Fruit fly (Drosophila melanogaster) whole organism, embryonic: Measurements from ENCODE around the gene CG15641.

ENCODE experiments used
- ATbp ChIP-seq: fragments of 200-800 bp; sonication (Bioruptor generic); optimal IDR thresholded peaks from 2 replicates; lab custom pipeline; 2017; ENCODE audit warnings: missing biosample characterization, mild to moderate bottlenecking, missing genetic modification characterization, missing genetic modification reagents
- Atf6 ChIP-seq: fragments of 200-800 bp; sonication (Bioruptor generic); IDR thresholded peaks from 2 replicates; pipeline ENCODE4 v1.3.6; 2022; ENCODE audit warnings: missing biosample characterization, missing genetic modification characterization
- CG10565 ChIP-seq: fragments of 200-800 bp; sonication (Bioruptor generic); optimal IDR thresholded peaks from 3 replicates; lab custom pipeline; 2016; ENCODE audit warnings: missing biosample characterization, mild to moderate bottlenecking, missing genetic modification characterization
- CG11247 ChIP-seq: fragments of 200-800 bp; sonication (Bioruptor generic); IDR thresholded peaks from 2 replicates; pipeline ENCODE4 v1.3.6; 2022; ENCODE audit warnings: missing biosample characterization, missing genetic modification characterization
- CG11456 ChIP-seq: fragments of 200-800 bp; sonication (Bioruptor generic); IDR thresholded peaks from 3 replicates; pipeline ENCODE4 v1.3.6; 2022; ENCODE audit warnings: missing biosample characterization, missing genetic modification characterization
- CG11723 ChIP-seq: fragments of 200-800 bp; sonication (Bioruptor generic); optimal IDR thresholded peaks from 2 replicates; lab custom pipeline; 2017; ENCODE audit warnings: missing biosample characterization, mild to moderate bottlenecking, missing genetic modification characterization
- CG12155 ChIP-seq: fragments of 200-800 bp; sonication (Bioruptor generic); optimal IDR thresholded peaks from 3 replicates; lab custom pipeline; 2016; ENCODE audit warnings: missing biosample characterization, missing genetic modification characterization
- CG12659 ChIP-seq: fragments of 200-800 bp; sonication (Bioruptor generic); optimal IDR thresholded peaks from 3 replicates; lab custom pipeline; 2017; ENCODE audit warnings: mild to moderate bottlenecking, missing biosample characterization, missing genetic modification reagents, missing genetic modification characterization
- CG12744 ChIP-seq: fragments of 200-800 bp; sonication (Bioruptor generic); optimal IDR thresholded peaks from 2 replicates; lab custom pipeline; 2016; ENCODE audit warnings: missing biosample characterization, missing genetic modification characterization
- CG12769 ChIP-seq: fragments of 200-800 bp; sonication (Bioruptor generic); optimal IDR thresholded peaks from 2 replicates; lab custom pipeline; 2019; ENCODE audit warnings: missing biosample characterization, mild to moderate bottlenecking, missing genetic modification characterization, moderate library complexity
- CG13123 ChIP-seq: fragments of 200-800 bp; sonication (Bioruptor generic); optimal IDR thresholded peaks from 2 replicates; lab custom pipeline; 2016; ENCODE audit warnings: missing biosample characterization, missing genetic modification characterization
- CG14667 ChIP-seq: fragments of 200-800 bp; sonication (Bioruptor generic); IDR thresholded peaks from 2 replicates; pipeline ENCODE4 v1.3.6; 2022; ENCODE audit warnings: missing biosample characterization, missing genetic modification characterization
- CG1602 ChIP-seq: fragments of 200-800 bp; sonication (Bioruptor generic); optimal IDR thresholded peaks from 3 replicates; lab custom pipeline; 2016; ENCODE audit warnings: missing biosample characterization, missing genetic modification characterization
- CG1603 ChIP-seq: fragments of 200-800 bp; sonication (Bioruptor generic); optimal IDR thresholded peaks from 2 replicates; lab custom pipeline; 2019; ENCODE audit warnings: missing biosample characterization, mild to moderate bottlenecking, missing genetic modification characterization, moderate library complexity
- CG2120 ChIP-seq: fragments of 200-800 bp; sonication (Bioruptor generic); optimal IDR thresholded peaks from 3 replicates; lab custom pipeline; 2016; ENCODE audit warnings: missing biosample characterization, missing genetic modification characterization
- CG2875 ChIP-seq: fragments of 200-800 bp; sonication (Bioruptor generic); optimal IDR thresholded peaks from 2 replicates; lab custom pipeline; 2017; ENCODE audit warnings: missing biosample characterization, mild to moderate bottlenecking, missing genetic modification characterization, missing genetic modification reagents
- CG2889 ChIP-seq: fragments of 200-800 bp; sonication (Bioruptor generic); IDR thresholded peaks from 3 replicates; pipeline ENCODE4 v1.3.6; 2022; ENCODE audit warnings: missing biosample characterization, missing genetic modification characterization
- CG31224 ChIP-seq: fragments of 200-800 bp; sonication (Bioruptor generic); IDR thresholded peaks from 2 replicates; pipeline ENCODE4 v1.3.6; 2022; ENCODE audit warnings: missing biosample characterization, missing genetic modification characterization
- CG32532 ChIP-seq: fragments of 200-800 bp; sonication (Bioruptor generic); IDR thresholded peaks from 2 replicates; pipeline ENCODE4 v1.3.6; 2022; ENCODE audit warnings: missing biosample characterization, missing genetic modification characterization
- CG32767 ChIP-seq: fragments of 200-800 bp; sonication (Bioruptor generic); IDR thresholded peaks from 2 replicates; pipeline ENCODE4 v1.3.6; 2022; ENCODE audit warnings: missing biosample characterization, missing genetic modification characterization
- CG3407 ChIP-seq: fragments of 200-800 bp; sonication (Bioruptor generic); optimal IDR thresholded peaks from 2 replicates; lab custom pipeline; 2018; ENCODE audit warnings: missing biosample characterization, mild to moderate bottlenecking, missing genetic modification characterization
- CG4617 ChIP-seq: fragments of 200-800 bp; sonication (Bioruptor generic); optimal IDR thresholded peaks from 3 replicates; lab custom pipeline; 2016; ENCODE audit warnings: missing biosample characterization, missing genetic modification characterization, borderline replicate concordance
- CG7357 ChIP-seq: fragments of 200-800 bp; sonication (Bioruptor generic); IDR thresholded peaks from 3 replicates; pipeline ENCODE4 v1.3.6; 2022; ENCODE audit warnings: missing biosample characterization, missing genetic modification characterization
- CG9932 ChIP-seq: fragments of 200-800 bp; sonication (Bioruptor generic); IDR thresholded peaks from 2 replicates; pipeline ENCODE4 v1.3.6; 2022; ENCODE audit warnings: missing biosample characterization, missing genetic modification characterization
- D19A ChIP-seq: fragments of 200-800 bp; optimal IDR thresholded peaks from 3 replicates; lab custom pipeline; 2019; ENCODE audit warnings: missing biosample characterization, mild to moderate bottlenecking, missing genetic modification characterization, moderate library complexity
- D19B ChIP-seq: fragments of 200-800 bp; sonication (Bioruptor generic); optimal IDR thresholded peaks from 2 replicates; lab custom pipeline; 2017; ENCODE audit warnings: missing biosample characterization, mild to moderate bottlenecking, missing genetic modification characterization
- Ets65A ChIP-seq: fragments of 200-800 bp; sonication (Bioruptor generic); peaks from one replicate; lab custom pipeline; 2016; ENCODE audit warnings: missing biosample characterization, missing genetic modification characterization
- Fer1 ChIP-seq: fragments of 200-800 bp; sonication (Bioruptor generic); optimal IDR thresholded peaks from 2 replicates; lab custom pipeline; 2017; ENCODE audit warnings: missing biosample characterization, mild to moderate bottlenecking, missing genetic modification characterization
- Fer2 ChIP-seq: fragments of 200-800 bp; sonication (Bioruptor generic); optimal IDR thresholded peaks from 2 replicates; lab custom pipeline; 2018; ENCODE audit warnings: missing biosample characterization, mild to moderate bottlenecking, missing genetic modification characterization, moderate library complexity
- Hr3 ChIP-seq: fragments of 200-800 bp; sonication (Bioruptor generic); optimal IDR thresholded peaks from 3 replicates; lab custom pipeline; 2016; ENCODE audit warnings: missing biosample characterization, missing genetic modification characterization
- Hr39 ChIP-seq: fragments of >200 bp; optimal IDR thresholded peaks from 2 replicates; lab custom pipeline; 2017
- Hr78 ChIP-seq, 2 experiments: fragments of 200-800 bp in 1 of 2; fragments of >200 bp in 1 of 2; sonication (Bioruptor generic) in 1 of 2; optimal IDR thresholded peaks; 2 replicates each; lab custom pipeline; 2017 to 2019; ENCODE audit warnings: missing biosample characterization in 2 of 2, missing genetic modification characterization in 2 of 2, mild to moderate bottlenecking in 1 of 2, moderate library complexity in 1 of 2
- Hsf ChIP-seq: fragments of 200-800 bp; sonication (Bioruptor generic); optimal IDR thresholded peaks from 3 replicates; lab custom pipeline; 2016; ENCODE audit warnings: missing biosample characterization, missing genetic modification characterization
- Mad ChIP-seq: fragments of 200-800 bp; sonication (Bioruptor generic); optimal IDR thresholded peaks from 2 replicates; lab custom pipeline; 2016; ENCODE audit warnings: missing biosample characterization, missing genetic modification characterization
- Max ChIP-seq: fragments of 200-800 bp; sonication (Bioruptor generic); optimal IDR thresholded peaks from 2 replicates; lab custom pipeline; 2016; ENCODE audit warnings: missing biosample characterization, mild to moderate bottlenecking, missing genetic modification characterization
- Ptx1 ChIP-seq: fragments of 200-800 bp; sonication (Bioruptor generic); IDR thresholded peaks from 2 replicates; pipeline ENCODE4 v1.3.6; 2022; ENCODE audit warnings: missing biosample characterization, missing genetic modification characterization
- Spps ChIP-seq: fragments of 200-800 bp; sonication (Bioruptor generic); optimal IDR thresholded peaks from 2 replicates; lab custom pipeline; 2018; ENCODE audit warnings: missing biosample characterization, mild to moderate bottlenecking, missing genetic modification characterization
- bsh ChIP-seq, 2 experiments: fragments of 200-800 bp; sonication (Bioruptor generic); optimal IDR thresholded peaks; 2 replicates each; lab custom pipeline; 2017 to 2018; ENCODE audit warnings: mild to moderate bottlenecking in 2 of 2, missing biosample characterization in 2 of 2, missing genetic modification characterization in 2 of 2, moderate library complexity in 1 of 2
- chn ChIP-seq: fragments of 200-800 bp; sonication (Bioruptor generic); optimal IDR thresholded peaks from 2 replicates; lab custom pipeline; 2016; ENCODE audit warnings: missing biosample characterization, missing genetic modification characterization
- danr ChIP-seq: fragments of 200-800 bp; sonication (Bioruptor generic); IDR thresholded peaks from 2 replicates; pipeline ENCODE4 v1.3.6; 2022; ENCODE audit warnings: missing biosample characterization, missing genetic modification characterization
- dysf ChIP-seq: fragments of 200-800 bp; sonication (Bioruptor generic); IDR thresholded peaks from 3 replicates; pipeline ENCODE4 v1.3.6; 2022; ENCODE audit warnings: missing biosample characterization, missing genetic modification characterization
- fd3F ChIP-seq: fragments of 200-800 bp; sonication (Bioruptor generic); optimal IDR thresholded peaks from 2 replicates; lab custom pipeline; 2018; ENCODE audit warnings: missing biosample characterization, mild to moderate bottlenecking, missing genetic modification characterization, moderate library complexity
- fru ChIP-seq: fragments of >200 bp; optimal IDR thresholded peaks from 2 replicates; lab custom pipeline; 2017
- h ChIP-seq: fragments of >200 bp; optimal IDR thresholded peaks from 2 replicates; lab custom pipeline; 2017
- her ChIP-seq: fragments of 200-800 bp; sonication (Bioruptor generic); optimal IDR thresholded peaks from 2 replicates; lab custom pipeline; 2016; ENCODE audit warnings: missing biosample characterization, missing genetic modification characterization
- ind ChIP-seq: fragments of 200-800 bp; sonication (Bioruptor generic); optimal IDR thresholded peaks from 3 replicates; lab custom pipeline; 2016; ENCODE audit warnings: missing biosample characterization, missing genetic modification characterization
- jigr1 ChIP-seq: fragments of 200-800 bp; sonication (Bioruptor generic); IDR thresholded peaks from 3 replicates; pipeline ENCODE4 v1.3.6; 2022; ENCODE audit warnings: missing biosample characterization, missing genetic modification characterization
- mam ChIP-seq: fragments of 200-800 bp; sonication (Bioruptor generic); optimal IDR thresholded peaks from 3 replicates; lab custom pipeline; 2016; ENCODE audit warnings: missing biosample characterization, missing genetic modification characterization
- row ChIP-seq: fragments of 200-800 bp; sonication (Bioruptor generic); IDR thresholded peaks from 3 replicates; pipeline ENCODE4 v1.3.6; 2022; ENCODE audit warnings: missing biosample characterization, missing genetic modification characterization
- sens ChIP-seq: fragments of 200-800 bp; sonication (Bioruptor generic); peaks from one replicate; lab custom pipeline; 2016; ENCODE audit warnings: missing biosample characterization, missing genetic modification characterization
- slou ChIP-seq: fragments of 200-800 bp; sonication (Bioruptor generic); optimal IDR thresholded peaks from 3 replicates; lab custom pipeline; 2016; ENCODE audit warnings: missing biosample characterization, missing genetic modification characterization
- sqz ChIP-seq: fragments of 200-800 bp; sonication (Bioruptor generic); optimal IDR thresholded peaks from 3 replicates; lab custom pipeline; 2018; ENCODE audit warnings: missing biosample characterization, mild to moderate bottlenecking, missing genetic modification characterization
- wdn ChIP-seq: fragments of 200-800 bp; sonication (Bioruptor generic); IDR thresholded peaks from 2 replicates; pipeline ENCODE4 v1.3.6; 2022; ENCODE audit warnings: missing biosample characterization, missing genetic modification characterization
- zf30C ChIP-seq: fragments of 200-800 bp; sonication (Bioruptor generic); optimal IDR thresholded peaks from 3 replicates; lab custom pipeline; 2018; ENCODE audit warnings: missing biosample characterization, mild to moderate bottlenecking, missing genetic modification characterization

CG15641 gene

DNA sequence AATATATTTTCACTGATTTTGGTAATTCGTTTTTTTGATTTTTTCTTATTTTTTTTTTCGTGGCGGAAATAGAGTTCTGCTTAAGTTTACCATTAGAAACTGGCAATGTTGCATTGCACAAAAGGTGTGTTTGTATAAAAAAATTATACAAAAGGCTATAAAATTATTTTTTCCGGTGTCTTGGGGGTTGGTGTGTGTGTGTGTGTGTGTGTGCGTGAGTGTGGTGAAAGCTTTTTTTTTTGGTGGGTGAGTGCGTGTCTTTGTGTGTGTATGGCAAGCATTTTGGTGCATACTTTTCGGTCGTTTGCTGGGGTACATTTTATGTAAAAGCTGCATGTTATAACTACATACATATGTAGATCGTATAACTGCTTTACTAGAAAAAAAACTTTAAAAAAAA lies 43.7 kb downstream of the CG15641 start (continued):
- peak; percentile 27; the same call in 2 of the 3 replicates for TF ChIP-seq row (GFP tag; lab: Robert Waterston, UW)
- TF ChIP-seq Fer1 (GFP tag; lab: Kevin White, UChicago): no peak
- TF ChIP-seq CG12659: no peak
- no peak for TF ChIP-seq CG1603 (tag; lab: Kevin White, UChicago)
- no peak for TF ChIP-seq CG12769
- no peak for TF ChIP-seq Hr3 (GFP tag; lab: Kevin White, UChicago)
- TF ChIP-seq Atf6 (GFP tag; lab: Robert Waterston, UW): no peak
- no peak for TF ChIP-seq ATbp (GFP tag; lab: Kevin White, UChicago)
- TF ChIP-seq fru: no peak
- TF ChIP-seq Fer2: no peak
- no peak for TF ChIP-seq D19B (GFP tag; lab: Kevin White, UChicago)
- TF ChIP-seq CG2875 (GFP tag; lab: Kevin White, UChicago): no peak
- TF ChIP-seq Hr39: no peak
- peak; percentile 90 for TF ChIP-seq sens
- no peak for TF ChIP-seq Max (GFP tag; lab: Kevin White, UChicago)
- TF ChIP-seq Mad: no peak
- no peak for TF ChIP-seq CG7357 (GFP tag; lab: Robert Waterston, UW)
- TF ChIP-seq CG11723 (GFP tag; lab: Kevin White, UChicago): no peak
- TF ChIP-seq CG31224 (GFP tag; lab: Robert Waterston, UW): 0 out of 2 replicates have a peak, but pooled peaks have one; percentile 15
- TF ChIP-seq CG12744 (GFP tag; lab: Kevin White, UChicago): no peak
- TF ChIP-seq CG11456 (GFP tag; lab: Robert Waterston, UW): no peak
- TF ChIP-seq wdn (GFP tag; lab: Robert Waterston, UW): no peak
- no peak for TF ChIP-seq Spps (tag; lab: Kevin White, UChicago)
- TF ChIP-seq chn (GFP tag; lab: Kevin White, UChicago): no peak
- peak; percentile 32 for TF ChIP-seq zf30C
- no peak for TF ChIP-seq CG9932 (GFP tag; lab: Robert Waterston, UW)
- 0 out of 2 replicates have a peak, but pooled peaks have one; percentile 14 for TF ChIP-seq CG32767
- peak; percentile 24 for TF ChIP-seq sqz
- TF ChIP-seq mam (GFP tag; lab: Kevin White, UChicago): peak; percentile 18
- no peak for TF ChIP-seq her
- TF ChIP-seq CG4617 (GFP tag; lab: Kevin White, UChicago): no peak
- no peak for TF ChIP-seq CG10565 (GFP tag; lab: Kevin White, UChicago)
- peak; percentile 50 for TF ChIP-seq CG2120
- no peak for TF ChIP-seq jigr1 (GFP tag; lab: Robert Waterston, UW)
- TF ChIP-seq CG2889: no peak
- peak in 1 of 2 experiments; percentile 3 for TF ChIP-seq bsh (GFP tag; optimal IDR thresholded peaks at IDR 0.05; lab: Kevin White, UChicago)
- TF ChIP-seq CG12155 (GFP tag; lab: Kevin White, UChicago): peak; percentile 10
- TF ChIP-seq slou (GFP tag; lab: Kevin White, UChicago): no peak
- no peak for TF ChIP-seq D19A (tag; lab: Kevin White, UChicago)
- TF ChIP-seq dysf (GFP tag; lab: Robert Waterston, UW): 0 out of 3 replicates have a peak, but pooled peaks have one; percentile 16
- no peak for TF ChIP-seq Ptx1 (GFP tag; lab: Robert Waterston, UW)
- no peak for TF ChIP-seq Hr78 (GFP tag; optimal IDR thresholded peaks at IDR 0.05; lab: Kevin White, UChicago)
- no peak for TF ChIP-seq ind (GFP tag; lab: Kevin White, UChicago)
- no peak for TF ChIP-seq CG14667 (GFP tag; lab: Robert Waterston, UW)
- TF ChIP-seq CG32532 (GFP tag; lab: Robert Waterston, UW): peak; percentile 25; the same call in 1 of the 2 replicates
- TF ChIP-seq danr (GFP tag; lab: Robert Waterston, UW): no peak
- TF ChIP-seq h (lab: Kevin White, UChicago): no peak
- no peak for TF ChIP-seq CG1602
- TF ChIP-seq Ets65A: peak; percentile 88
- peak; percentile 9 for TF ChIP-seq Hsf (GFP tag; lab: Kevin White, UChicago)
- TF ChIP-seq CG11247 (GFP tag; lab: Robert Waterston, UW): no peak
- no peak for TF ChIP-seq CG3407 (GFP tag; lab: Kevin White, UChicago)
- TF ChIP-seq fd3F (GFP tag; lab: Kevin White, UChicago): no peak
- no peak for TF ChIP-seq CG13123 (GFP tag; lab: Kevin White, UChicago)
